Worm (Caenorhabditis elegans) whole organism, late embryonic: ENCODE data around the gene fbxb-75.

Source experiments
- F13H6.1 ChIP-seq: sonication (generic microtip); optimal IDR thresholded peaks from 2 replicates; lab custom pipeline; 2016; ENCODE audit warnings: missing genetic modification characterization, missing compliant biosample characterization
- T23F11.4 ChIP-seq: fragments of 200-800 bp; sonication (Bioruptor generic); optimal IDR thresholded peaks from 2 replicates; lab custom pipeline; 2018; ENCODE audit warnings: mild to moderate bottlenecking, missing genetic modification characterization, missing compliant biosample characterization
- ama-1 ChIP-seq: fragments of 150-350 bp; optimal IDR thresholded peaks from 2 replicates; lab custom pipeline; 2014
- ceh-6 ChIP-seq: fragments of 200-800 bp; sonication (Bioruptor generic); optimal IDR thresholded peaks from 2 replicates; lab custom pipeline; 2018; ENCODE audit warnings: mild to moderate bottlenecking, missing genetic modification characterization, missing compliant biosample characterization
- ets-4 ChIP-seq: sonication (generic microtip); optimal IDR thresholded peaks from 2 replicates; lab custom pipeline; 2016; ENCODE audit warnings: missing genetic modification characterization, missing compliant biosample characterization
- hlh-15 ChIP-seq: sonication (generic microtip); optimal IDR thresholded peaks from 2 replicates; lab custom pipeline; 2016; ENCODE audit warnings: missing genetic modification characterization, missing compliant biosample characterization
- hlh-30 ChIP-seq: sonication (generic microtip); optimal IDR thresholded peaks from 2 replicates; lab custom pipeline; 2017; ENCODE audit warnings: antibody characterized with exemption, missing genetic modification characterization, missing compliant biosample characterization; ENCODE audit not compliant: insufficient read depth
- hlh-8 ChIP-seq: sonication (generic microtip); optimal IDR thresholded peaks from 2 replicates; lab custom pipeline; 2016; ENCODE audit warnings: missing genotype, missing genetic modification characterization, missing compliant biosample characterization
- nhr-11 ChIP-seq: fragments of 150-350 bp; optimal IDR thresholded peaks from 2 replicates; lab custom pipeline; 2014; ENCODE audit warnings: missing biosample characterization, missing genetic modification characterization
- pax-1 ChIP-seq: fragments of 150-350 bp; optimal IDR thresholded peaks from 2 replicates; lab custom pipeline; 2014; ENCODE audit warnings: missing biosample characterization, missing genetic modification characterization
- pha-4 ChIP-seq: fragments of 150-350 bp; optimal IDR thresholded peaks from 2 replicates; lab custom pipeline; 2018; ENCODE audit warnings: missing biosample characterization, missing genetic modification reagents, missing genetic modification characterization
- tbx-2 ChIP-seq: sonication (generic microtip); optimal IDR thresholded peaks from 2 replicates; lab custom pipeline; 2016; ENCODE audit warnings: missing genetic modification characterization, missing compliant biosample characterization

- TF ChIP-seq ceh-6 (GFP tag; lab: Kevin White, UChicago), result no peak
- no peak for TF ChIP-seq ama-1 (lab: Kevin White, UChicago)
- TF ChIP-seq pax-1 (tag; lab: Kevin White, UChicago), result no peak
- TF ChIP-seq nhr-11 (tag; lab: Kevin White, UChicago), result no peak
- TF ChIP-seq pha-4 (tag; lab: Kevin White, UChicago), result no peak
- no peak for TF ChIP-seq ets-4
- no peak for TF ChIP-seq hlh-15 (tag; lab: Kevin White, UChicago)
- no peak for TF ChIP-seq hlh-8 (tag; lab: Kevin White, UChicago)
- TF ChIP-seq hlh-30 (tag; lab: Kevin White, UChicago), result no peak
- TF ChIP-seq tbx-2 (tag; lab: Kevin White, UChicago), result no peak
- TF ChIP-seq F13H6.1, result no peak
- no peak for TF ChIP-seq T23F11.4 (GFP tag; lab: Kevin White, UChicago)
These were observed 18.9 kb downstream of the fbxb-75 start, which contains the start of gene clec-175 for ce11 chrIV:4422029-4422428.
